Worm (Caenorhabditis elegans) whole organism, L2 larva: ENCODE results near the gene fbxa-107.

Source experiments
- F13H6.1 ChIP-seq: sonication (generic microtip); optimal IDR thresholded peaks from 2 replicates; lab custom pipeline; 2016; ENCODE audit warnings: missing genetic modification characterization, missing compliant biosample characterization
- R02D3.7 ChIP-seq: fragments of 150-350 bp; optimal IDR thresholded peaks from 2 replicates; lab custom pipeline; 2014; ENCODE audit warnings: missing biosample characterization, missing genetic modification characterization
- ZK546.5 ChIP-seq: sonication (generic microtip); optimal IDR thresholded peaks from 2 replicates; lab custom pipeline; 2017; ENCODE audit warnings: missing biosample characterization, missing genetic modification characterization
- alr-1 ChIP-seq: fragments of 150-350 bp; optimal IDR thresholded peaks from 2 replicates; lab custom pipeline; 2014; ENCODE audit warnings: missing biosample characterization, missing genetic modification characterization
- aly-2 ChIP-seq: fragments of 150-350 bp; optimal IDR thresholded peaks from 2 replicates; lab custom pipeline; 2014; ENCODE audit warnings: missing biosample characterization, missing genetic modification characterization
- ama-1 ChIP-seq: fragments of 150-350 bp; optimal IDR thresholded peaks from 2 replicates; lab custom pipeline; 2018; ENCODE audit warnings: inconsistent platforms
- blmp-1 ChIP-seq: sonication (generic microtip); optimal IDR thresholded peaks from 2 replicates; lab custom pipeline; 2017; ENCODE audit warnings: missing genetic modification characterization, mild to moderate bottlenecking, missing compliant biosample characterization, antibody characterized with exemption, moderate library complexity; ENCODE audit not compliant: insufficient read depth
- ceh-16 ChIP-seq: fragments of 150-350 bp; optimal IDR thresholded peaks from 2 replicates; lab custom pipeline; 2014; ENCODE audit warnings: missing biosample characterization, missing genetic modification characterization
- ceh-82 ChIP-seq: fragments of 150-350 bp; optimal IDR thresholded peaks from 2 replicates; lab custom pipeline; 2014; ENCODE audit warnings: missing biosample characterization, missing genetic modification characterization
- crh-2 ChIP-seq: sonication (generic microtip); optimal IDR thresholded peaks from 2 replicates; lab custom pipeline; 2017; ENCODE audit warnings: missing biosample characterization, missing genetic modification characterization
- dmd-4 ChIP-seq: sonication (generic microtip); optimal IDR thresholded peaks from 2 replicates; lab custom pipeline; 2017; ENCODE audit warnings: missing biosample characterization, missing genetic modification characterization
- egl-27 ChIP-seq: sonication (generic microtip); optimal IDR thresholded peaks from 3 replicates; lab custom pipeline; 2017; ENCODE audit warnings: missing biosample characterization, missing genetic modification reagents, missing genetic modification characterization
- elt-1 ChIP-seq: fragments of 150-350 bp; optimal IDR thresholded peaks from 2 replicates; lab custom pipeline; 2014; ENCODE audit warnings: missing biosample characterization, missing genetic modification characterization
- elt-3 ChIP-seq: sonication (generic microtip); optimal IDR thresholded peaks from 2 replicates; lab custom pipeline; 2017; ENCODE audit warnings: missing biosample characterization, missing genetic modification characterization
- fos-1 ChIP-seq: fragments of 150-350 bp; optimal IDR thresholded peaks from 2 replicates; lab custom pipeline; 2014; ENCODE audit warnings: missing biosample characterization, missing genetic modification characterization
- lin-11 ChIP-seq: fragments of 150-350 bp; sonication (generic microtip); optimal IDR thresholded peaks from 2 replicates; lab custom pipeline; 2014; ENCODE audit warnings: missing biosample characterization, missing genetic modification characterization, inconsistent platforms, mixed read lengths
- lin-13 ChIP-seq: fragments of 150-350 bp; optimal IDR thresholded peaks from 2 replicates; lab custom pipeline; 2014; ENCODE audit warnings: missing biosample characterization, missing genetic modification reagents, missing genetic modification characterization
- lin-39 ChIP-seq: fragments of 150-350 bp; optimal IDR thresholded peaks from 2 replicates; lab custom pipeline; 2014; ENCODE audit warnings: missing biosample characterization, missing genetic modification reagents, missing genetic modification characterization
- lsy-2 ChIP-seq, 2 experiments: fragments of 150-350 bp in 1 of 2; sonication (generic microtip) in 1 of 2; optimal IDR thresholded peaks; 2 replicates each; lab custom pipeline; 2014 to 2017; ENCODE audit warnings: missing biosample characterization in 2 of 2, missing genetic modification characterization in 2 of 2
- mab-5 ChIP-seq: fragments of 150-350 bp; optimal IDR thresholded peaks from 2 replicates; lab custom pipeline; 2014; ENCODE audit warnings: missing biosample characterization, missing genetic modification characterization
- nhr-10 ChIP-seq: sonication (generic microtip); optimal IDR thresholded peaks from 2 replicates; lab custom pipeline; 2017; ENCODE audit warnings: missing biosample characterization, missing genetic modification characterization
- nhr-11 ChIP-seq: fragments of 150-350 bp; optimal IDR thresholded peaks from 2 replicates; lab custom pipeline; 2014; ENCODE audit warnings: missing biosample characterization, missing genetic modification characterization
- nhr-12 ChIP-seq: fragments of 150-350 bp; optimal IDR thresholded peaks from 2 replicates; lab custom pipeline; 2014; ENCODE audit warnings: missing biosample characterization, missing genetic modification characterization
- nhr-129 ChIP-seq: fragments of 150-350 bp; optimal IDR thresholded peaks from 2 replicates; lab custom pipeline; 2014; ENCODE audit warnings: missing biosample characterization, missing genetic modification characterization
- nhr-23 ChIP-seq: fragments of 150-350 bp; optimal IDR thresholded peaks from 2 replicates; lab custom pipeline; 2014; ENCODE audit warnings: missing biosample characterization, missing genetic modification reagents, missing genetic modification characterization
- nhr-237 ChIP-seq: fragments of 150-350 bp; optimal IDR thresholded peaks from 2 replicates; lab custom pipeline; 2014; ENCODE audit warnings: missing biosample characterization, missing genetic modification characterization
- nhr-25 ChIP-seq: fragments of 150-350 bp; sonication (generic microtip); optimal IDR thresholded peaks from 3 replicates; lab custom pipeline; 2014; ENCODE audit warnings: missing biosample characterization, missing genetic modification characterization
- nhr-6 ChIP-seq: fragments of 150-350 bp; optimal IDR thresholded peaks from 2 replicates; lab custom pipeline; 2014; ENCODE audit warnings: missing biosample characterization, missing genetic modification characterization
- nhr-77 ChIP-seq: fragments of 150-350 bp; optimal IDR thresholded peaks from 2 replicates; lab custom pipeline; 2014; ENCODE audit warnings: missing biosample characterization, missing genetic modification characterization
- peb-1 ChIP-seq: fragments of 150-350 bp; optimal IDR thresholded peaks from 2 replicates; lab custom pipeline; 2014; ENCODE audit warnings: missing biosample characterization, missing genetic modification characterization
- sem-4 ChIP-seq: fragments of 150-350 bp; optimal IDR thresholded peaks from 2 replicates; lab custom pipeline; 2014; ENCODE audit warnings: missing biosample characterization, missing genetic modification reagents, missing genetic modification characterization
- skn-1 ChIP-seq: sonication (generic microtip); optimal IDR thresholded peaks from 2 replicates; lab custom pipeline; 2017; ENCODE audit warnings: missing biosample characterization, missing genetic modification characterization
- sma-3 ChIP-seq: sonication (generic microtip); optimal IDR thresholded peaks from 2 replicates; lab custom pipeline; 2016; ENCODE audit warnings: missing genetic modification reagents, missing genetic modification characterization, missing compliant biosample characterization
- snpc-4 ChIP-seq: fragments of 150-350 bp; optimal IDR thresholded peaks from 2 replicates; lab custom pipeline; 2014; ENCODE audit warnings: missing biosample characterization, missing genetic modification characterization
- unc-55 ChIP-seq: fragments of 150-350 bp; sonication (generic microtip); optimal IDR thresholded peaks from 3 replicates; lab custom pipeline; 2014; ENCODE audit warnings: missing biosample characterization, missing genetic modification reagents, missing genetic modification characterization
- unc-62 ChIP-seq: fragments of 150-350 bp; optimal IDR thresholded peaks from 2 replicates; lab custom pipeline; 2014; ENCODE audit warnings: missing biosample characterization, missing genetic modification reagents, missing genetic modification characterization
- zag-1 ChIP-seq: fragments of 150-350 bp; optimal IDR thresholded peaks from 2 replicates; lab custom pipeline; 2014; ENCODE audit warnings: missing biosample characterization, missing genetic modification characterization
- ztf-11 ChIP-seq: sonication (generic microtip); optimal IDR thresholded peaks from 2 replicates; lab custom pipeline; 2017; ENCODE audit warnings: missing biosample characterization, missing genetic modification characterization
- ztf-4 ChIP-seq: fragments of 150-350 bp; optimal IDR thresholded peaks from 2 replicates; lab custom pipeline; 2014; ENCODE audit warnings: missing biosample characterization, missing genetic modification characterization

Gene fbxa-107

ce11 chrV:18162568-18162967 is 38.8 kb downstream of the fbxa-107 start, which contains the start of gene C14A6.12:
Gene C14A6.12 (minus strand): TSS chrV:18162668.
- no peak for TF ChIP-seq alr-1
- TF ChIP-seq skn-1 (tag; lab: Kevin White, UChicago): no peak
- no peak for TF ChIP-seq snpc-4 (tag; lab: Kevin White, UChicago)
- no peak for TF ChIP-seq crh-2
- TF ChIP-seq sem-4: no peak
- TF ChIP-seq unc-62: no peak
- no peak for TF ChIP-seq lin-39 (tag; lab: Kevin White, UChicago)
- no peak for TF ChIP-seq dmd-4 (tag; lab: Kevin White, UChicago)
- TF ChIP-seq nhr-23 (tag; lab: Kevin White, UChicago): no peak
- TF ChIP-seq nhr-25 (tag; lab: Kevin White, UChicago): no peak

ce11 chrV:18163434-18163833 is 39.7 kb downstream of the fbxa-107 start:
- TF ChIP-seq elt-3 (tag; lab: Kevin White, UChicago) (no peak), nhr-10 (tag; lab: Kevin White, UChicago) (no peak), mab-5 (no peak), unc-62 (no peak), blmp-1 (tag; lab: Kevin White, UChicago) (no peak), nhr-23 (tag; lab: Kevin White, UChicago) (no peak), nhr-77 (tag; lab: Kevin White, UChicago) (no peak), skn-1 (tag; lab: Kevin White, UChicago) (no peak), egl-27 (tag; lab: Kevin White, UChicago) (no peak), fos-1 (tag; lab: Kevin White, UChicago) (no peak), elt-1 (no peak), peb-1 (tag; lab: Kevin White, UChicago) (no peak)

ce11 chrV:18164758-18165157 is 41.0 kb downstream of the fbxa-107 start, which contains the start of gene C14A6.5:
Gene C14A6.5 (minus strand): TSS chrV:18164858.
- TF ChIP-seq sma-3: no peak
- TF ChIP-seq ZK546.5 (tag; lab: Kevin White, UChicago): no peak
- TF ChIP-seq aly-2 (tag; lab: Kevin White, UChicago): no peak
- TF ChIP-seq ztf-4 (tag; lab: Kevin White, UChicago): no peak
- TF ChIP-seq nhr-129: no peak
- TF ChIP-seq nhr-11 (tag; lab: Kevin White, UChicago): no peak
- TF ChIP-seq lin-11: no peak
- TF ChIP-seq zag-1 (tag; lab: Kevin White, UChicago): no peak
- TF ChIP-seq snpc-4 (tag; lab: Kevin White, UChicago): no peak
- no peak for TF ChIP-seq nhr-237 (tag; lab: Kevin White, UChicago)
- TF ChIP-seq elt-3 (tag; lab: Kevin White, UChicago): no peak
- TF ChIP-seq elt-1: no peak
- TF ChIP-seq ceh-16 (tag; lab: Kevin White, UChicago): no peak
- no peak for TF ChIP-seq nhr-10 (tag; lab: Kevin White, UChicago)
- TF ChIP-seq lsy-2 (tag; optimal IDR thresholded peaks at IDR 0.05; lab: Kevin White, UChicago): no peak
- TF ChIP-seq nhr-12 (tag; lab: Kevin White, UChicago): no peak
- TF ChIP-seq, all 48 proteins: peak for 0

ce11 chrV:18167161-18167560 is 43.4 kb downstream of the fbxa-107 start, which contains the start of gene C14A6.6:
Gene C14A6.6 (minus strand): TSS chrV:18167261.
- TF ChIP-seq F13H6.1 (tag; lab: Kevin White, UChicago): no peak
- TF ChIP-seq skn-1 (tag; lab: Kevin White, UChicago): no peak
- no peak for TF ChIP-seq R02D3.7 (tag; lab: Kevin White, UChicago)
- TF ChIP-seq zag-1 (tag; lab: Kevin White, UChicago): no peak
- TF ChIP-seq aly-2 (tag; lab: Kevin White, UChicago): no peak
- TF ChIP-seq lin-13 (GFP tag; lab: Kevin White, UChicago): no peak
- TF ChIP-seq elt-1: no peak
- no peak for TF ChIP-seq ceh-82 (tag; lab: Kevin White, UChicago)
- TF ChIP-seq ceh-16 (tag; lab: Kevin White, UChicago): no peak
- TF ChIP-seq lin-39 (tag; lab: Kevin White, UChicago): no peak
- TF ChIP-seq ZK546.5 (tag; lab: Kevin White, UChicago): no peak
- TF ChIP-seq ama-1 (lab: Kevin White, UChicago): no peak
- no peak for TF ChIP-seq nhr-237 (tag; lab: Kevin White, UChicago)
- TF ChIP-seq unc-55 (GFP tag; lab: Kevin White, UChicago): no peak
- TF ChIP-seq nhr-12 (tag; lab: Kevin White, UChicago): no peak
- no peak for TF ChIP-seq nhr-6
- TF ChIP-seq ztf-11 (tag; lab: Kevin White, UChicago): no peak
